Worm (Caenorhabditis elegans): ENCODE data around the gene twk-32.

DNA sequence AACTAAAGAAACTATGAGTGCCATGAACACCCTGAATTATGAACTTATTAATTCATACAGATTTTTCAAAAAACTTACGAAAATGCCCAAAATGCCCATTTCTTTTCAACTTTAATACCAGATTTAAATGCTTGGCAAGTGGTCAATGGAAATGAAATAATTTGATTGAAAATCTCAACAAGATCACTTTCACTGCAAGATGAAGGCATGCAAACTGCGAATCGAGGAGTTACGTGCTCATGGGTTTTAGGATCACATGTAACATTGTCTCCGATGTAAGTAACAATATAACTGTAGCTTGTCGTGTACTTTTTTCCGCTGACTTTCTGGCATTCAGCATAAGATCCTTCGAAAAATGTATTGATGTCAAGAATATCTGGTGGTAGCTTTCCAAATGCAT is 15.5 kb upstream of the twk-32 start:
- TF ChIP-seq ama-1 (optimal IDR thresholded peaks at IDR 0.05), result no peak
- TF ChIP-seq pes-1 (GFP tag; IDR thresholded peaks at IDR 0.05), result no peak
- no peak for TF ChIP-seq hnd-1 (tag; optimal IDR thresholded peaks at IDR 0.05)
- TF ChIP-seq flt-1 (GFP tag; IDR thresholded peaks at IDR 0.05), result no peak
- no peak for TF ChIP-seq ceh-13 (GFP tag; optimal IDR thresholded peaks at IDR 0.05)
